Fruit fly (Drosophila melanogaster) Kc167 (cell line): ENCODE data around the gene Duox.

Experiments used
- Myc ChIP-seq: fragments of >200 bp; optimal IDR thresholded peaks from 2 replicates; lab custom pipeline; 2017; ENCODE audit warnings: missing external identifiers
- Sin3A ChIP-seq: fragments of >200 bp; optimal IDR thresholded peaks from 2 replicates; lab custom pipeline; 2018; ENCODE audit warnings: missing external identifiers
- h ChIP-seq: fragments of >200 bp; optimal IDR thresholded peaks from 3 replicates; lab custom pipeline; 2018; ENCODE audit warnings: missing external identifiers
- insv ChIP-seq: fragments of >200 bp; optimal IDR thresholded peaks from 3 replicates; lab custom pipeline; 2018; ENCODE audit warnings: missing external identifiers
- psq ChIP-seq: fragments of >200 bp; optimal IDR thresholded peaks from 2 replicates; lab custom pipeline; 2017; ENCODE audit warnings: missing external identifiers
- ttk ChIP-seq: sonication (Bioruptor generic); optimal IDR thresholded peaks from 2 replicates; lab custom pipeline; 2017; ENCODE audit warnings: missing external identifiers

Duox gene

dm6 chr2L:2807597-2807996, 22.5 kb downstream of the Duox start:
- TF ChIP-seq ttk (lab: Kevin White, UChicago), result no peak
- TF ChIP-seq Sin3A (lab: Kevin White, UChicago), result no peak
- no peak for TF ChIP-seq psq (lab: Kevin White, UChicago)
- TF ChIP-seq Myc, result no peak
- no peak for TF ChIP-seq insv
- TF ChIP-seq h, result no peak

- TF ChIP-seq Sin3A (lab: Kevin White, UChicago) (no peak), Myc (no peak), ttk (lab: Kevin White, UChicago) (no peak), h (no peak), psq (lab: Kevin White, UChicago) (no peak), insv (no peak)
Observed at dm6 chr2L:2806190-2806763, 23.8 kb downstream of the Duox start.

DNA sequence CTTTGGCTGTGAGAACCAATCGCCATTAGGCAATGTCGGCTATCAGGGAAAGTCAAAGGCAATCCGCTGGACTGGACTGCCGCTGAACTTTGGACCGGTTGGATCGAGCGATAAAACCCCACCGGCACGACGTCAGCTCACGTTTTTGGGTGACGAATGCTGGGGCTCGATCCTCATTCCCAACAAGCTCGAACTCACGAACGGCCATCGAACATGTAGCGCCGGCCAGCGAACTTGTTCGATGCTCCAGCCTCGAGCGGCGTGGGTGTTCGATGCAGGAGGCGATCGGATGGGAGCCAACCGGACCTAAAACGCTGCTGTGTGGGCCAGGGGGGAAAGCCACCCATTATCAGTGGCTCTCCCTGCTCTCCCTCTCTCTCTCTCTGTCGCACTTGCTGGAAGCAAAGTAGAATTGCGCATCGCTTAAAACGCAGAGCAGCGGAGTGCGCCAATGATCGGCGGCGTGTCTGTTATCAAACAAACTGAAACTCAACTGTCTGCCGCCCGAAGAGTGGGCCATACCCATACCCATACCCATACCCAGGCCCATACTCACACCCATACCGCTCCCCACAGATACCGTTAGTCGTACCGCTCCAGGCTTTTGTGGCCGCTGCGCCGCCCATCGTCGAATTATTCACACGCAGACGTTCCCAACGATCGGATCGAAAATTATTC, 25.3 kb downstream of the Duox start, which contains the start of gene daw:
Gene daw (plus strand): TSS at position 628 of the 678 bp plus-strand sequence.
- TF ChIP-seq Sin3A (lab: Kevin White, UChicago) (no peak), h (no peak), Myc (no peak), insv (no peak)

- no peak for TF ChIP-seq psq (lab: Kevin White, UChicago)
- no peak for TF ChIP-seq insv
- no peak for TF ChIP-seq ttk (lab: Kevin White, UChicago)
- TF ChIP-seq Myc, result no peak
- no peak for TF ChIP-seq Sin3A (lab: Kevin White, UChicago)
- TF ChIP-seq h, result no peak
Observed at dm6 chr2L:2802527-2802926, 27.5 kb downstream of the Duox start.

- TF ChIP-seq Sin3A (lab: Kevin White, UChicago) (no peak), psq (lab: Kevin White, UChicago) (no peak), h (no peak), ttk (lab: Kevin White, UChicago) (no peak), insv (no peak), Myc (no peak)
Observed at dm6 chr2L:2800956-2801776, 28.9 kb downstream of the Duox start.

DNA sequence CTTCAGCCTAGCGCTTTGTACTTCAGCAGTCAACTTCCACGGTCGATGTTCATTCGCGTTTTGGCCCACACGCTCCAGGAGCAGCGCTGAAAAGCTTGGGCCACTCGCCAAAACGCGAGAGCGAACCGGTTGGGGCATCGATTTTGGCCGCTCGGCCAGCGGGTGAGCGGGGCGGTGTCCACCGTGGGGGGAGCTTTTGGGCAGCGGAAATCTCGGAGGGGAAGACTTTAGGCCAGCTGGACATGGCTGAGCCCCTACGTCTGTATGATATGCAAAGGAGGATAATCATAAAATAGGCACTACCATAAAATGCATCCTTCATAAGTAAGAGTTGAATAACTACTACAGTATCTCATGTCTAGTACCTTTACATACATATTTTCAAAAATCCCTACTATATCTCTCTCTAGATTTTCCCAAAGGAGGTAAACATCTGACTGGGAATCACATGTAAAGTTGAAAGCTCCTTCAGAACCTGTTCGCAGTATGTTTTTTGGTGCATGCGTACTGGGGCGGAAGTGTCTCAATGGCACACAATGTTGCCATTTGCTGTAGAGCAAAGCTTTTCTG, 30.1 kb downstream of the Duox start, which contains the start of gene Syt1:
Gene Syt1 (minus strand): TSS at position 71 of the 570 bp plus-strand sequence.
- TF ChIP-seq h (no peak), psq (lab: Kevin White, UChicago) (no peak), Myc (no peak), Sin3A (lab: Kevin White, UChicago) (no peak), ttk (lab: Kevin White, UChicago) (no peak), insv (no peak)

DNA sequence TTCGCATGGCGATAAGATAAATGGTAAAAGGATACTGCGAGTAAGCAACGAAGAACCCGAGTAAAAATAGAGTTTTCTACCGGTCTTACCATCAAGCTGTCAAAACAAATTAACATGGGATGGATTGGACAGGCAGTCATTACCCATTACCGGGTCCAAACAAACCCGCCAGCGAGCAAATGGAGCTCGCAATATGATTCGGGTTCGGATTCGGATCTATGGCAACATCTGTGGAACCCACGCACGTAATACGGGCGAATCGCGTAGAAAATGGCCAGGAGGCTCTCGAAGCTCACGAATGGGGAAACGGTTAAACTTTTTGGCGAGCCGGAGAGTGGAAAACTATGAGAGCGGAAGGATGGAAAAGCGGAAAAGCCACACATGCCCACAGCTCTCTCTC, 32.9 kb downstream of the Duox start:
- TF ChIP-seq ttk (lab: Kevin White, UChicago), result no peak

DNA sequence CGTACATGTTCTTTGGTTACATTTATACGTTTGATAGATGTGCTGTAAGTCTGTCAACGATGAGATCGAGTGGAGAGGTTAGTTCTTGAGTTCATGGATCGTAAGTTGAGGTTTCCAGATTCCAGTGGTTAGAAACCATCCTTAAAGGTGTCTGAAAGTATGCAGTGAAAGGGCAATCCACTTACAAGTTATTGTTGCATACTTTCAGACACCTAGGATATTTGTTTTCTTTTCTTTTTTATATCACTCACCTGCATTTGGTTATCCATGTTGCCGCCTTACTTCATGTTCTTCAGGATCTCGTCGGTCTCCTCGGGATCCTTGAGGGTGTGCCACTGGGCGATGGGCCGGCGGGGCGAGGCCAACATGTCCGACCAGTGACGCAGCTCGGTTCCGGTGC, 47.3 kb downstream of the Duox start:
- no peak for TF ChIP-seq ttk (lab: Kevin White, UChicago)
- no peak for TF ChIP-seq Sin3A (lab: Kevin White, UChicago)
- no peak for TF ChIP-seq Myc
- no peak for TF ChIP-seq h
- TF ChIP-seq insv, result no peak
- no peak for TF ChIP-seq psq (lab: Kevin White, UChicago)

DNA sequence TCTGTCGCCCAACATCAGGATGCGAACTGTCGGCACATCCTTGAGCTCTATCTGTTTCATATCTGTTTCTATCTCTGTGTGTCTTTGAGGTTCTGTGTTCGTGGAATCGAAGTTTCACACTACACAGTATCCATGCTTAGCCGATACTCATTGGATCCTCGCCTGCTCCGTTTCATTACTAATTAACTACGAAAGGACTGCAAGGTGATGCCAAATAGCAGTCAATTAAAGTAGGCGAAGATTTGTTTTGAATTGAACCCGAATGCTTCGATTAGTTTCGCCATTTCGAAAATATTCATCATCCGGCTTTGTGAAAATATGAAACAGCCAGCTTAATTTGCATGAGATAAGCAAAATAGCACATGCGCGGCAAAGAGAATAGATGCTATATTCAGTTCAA, 58.4 kb downstream of the Duox start, which contains the start of gene CG15399:
Gene CG15399 (minus strand): TSS at position 101 of the 400 bp plus-strand sequence.
- TF ChIP-seq h (no peak), Sin3A (lab: Kevin White, UChicago) (no peak), Myc (no peak), ttk (lab: Kevin White, UChicago) (no peak), psq (lab: Kevin White, UChicago) (no peak)

- TF ChIP-seq Myc (no peak), insv (no peak), ttk (lab: Kevin White, UChicago) (no peak), psq (lab: Kevin White, UChicago) (no peak), Sin3A (lab: Kevin White, UChicago) (no peak)
Observed at dm6 chr2L:2769476-2770185, 60.4 kb downstream of the Duox start, which contains the start of the genes colt and HINT1. colt (minus strand) TSS chr2L:2770069. HINT1 (plus strand) TSS chr2L:2770135.

DNA sequence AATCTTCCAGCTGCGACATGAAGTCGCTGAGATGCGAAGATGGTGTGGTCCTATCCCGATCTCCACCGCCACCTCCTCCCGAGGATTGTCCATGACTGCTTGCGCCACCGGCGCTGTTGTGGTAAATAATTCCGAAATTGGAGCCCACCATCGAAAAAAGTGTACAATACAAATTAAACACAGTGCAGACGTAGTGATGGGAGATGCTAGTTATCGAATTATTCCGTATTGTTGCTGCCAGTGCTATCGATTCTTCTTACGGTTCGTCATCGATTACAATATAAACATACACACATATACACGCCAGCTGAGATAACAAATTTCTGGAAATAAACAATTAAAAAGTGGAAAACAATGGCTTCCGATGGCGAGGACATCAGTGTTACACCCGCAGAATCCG, 62.4 kb downstream of the Duox start, which contains the start of the genes Taf10b and Taf10:
Gene Taf10b (minus strand): TSS at position 219 of the 400 bp plus-strand sequence.
Gene Taf10 (plus strand): TSS at position 264 of the 400 bp plus-strand sequence.
- TF ChIP-seq psq (lab: Kevin White, UChicago) (no peak), Myc (no peak)
